Fruit fly (Drosophila melanogaster) S2 (cell line): ENCODE results near the gene Cog2.

Source experiments
- CG8478 ChIP-seq: fragments of >200 bp; optimal IDR thresholded peaks from 2 replicates; lab custom pipeline; 2018
- CTCF ChIP-seq, 2 experiments: fragments of >200 bp; optimal IDR thresholded peaks; 2 replicates each; lab custom pipeline; 2018

- TF ChIP-seq CTCF (optimal IDR thresholded peaks at IDR 0.05; lab: Kevin White, UChicago): no peak
- TF ChIP-seq CG8478 (lab: Kevin White, UChicago): no peak
These were observed 15.5 kb downstream of the Cog2 start, which contains the start of the genes Surf4 and CG31301 for dm6 chr3R:15346018-15346383.
